Fruit fly (Drosophila melanogaster) Kc167 (cell line): ENCODE results near the gene Spps.

ENCODE experiments used
- h ChIP-seq: fragments of >200 bp; optimal IDR thresholded peaks from 3 replicates; lab custom pipeline; 2018; ENCODE audit warnings: missing external identifiers
- insv ChIP-seq: fragments of >200 bp; optimal IDR thresholded peaks from 3 replicates; lab custom pipeline; 2018; ENCODE audit warnings: missing external identifiers

dm6 chr3R:24231206-24231502 lies 4.4 kb upstream of the Spps start:
- no peak for TF ChIP-seq h (lab: Kevin White, UChicago)
- no peak for TF ChIP-seq insv (lab: Kevin White, UChicago)
